Worm (Caenorhabditis elegans) whole organism, mixed stage, embryonic: ENCODE measurements around the gene sre-49.

Experiments
- elt-1 ChIP-seq: sonication (generic microtip); optimal IDR thresholded peaks from 2 replicates; lab custom pipeline; 2017; ENCODE audit warnings: missing genetic modification characterization, mild to moderate bottlenecking, missing compliant biosample characterization, antibody characterized with exemption, moderate library complexity, borderline replicate concordance; ENCODE audit not compliant: insufficient read depth
- nhr-76 ChIP-seq: sonication (generic microtip); optimal IDR thresholded peaks from 2 replicates; lab custom pipeline; 2017; ENCODE audit warnings: missing biosample characterization, missing genetic modification characterization

ce11 chrII:12342928-12343327 is 24.3 kb downstream of the sre-49 start:
- TF ChIP-seq elt-1 (tag; lab: Kevin White, UChicago) (no peak), nhr-76 (no peak)
